Worm (Caenorhabditis elegans) whole organism, L3 larva: ENCODE data around the gene daf-31.
A peak's percentile ranks its signal among the peaks of the same experiment; 100 is the strongest.

Source experiments
- R02D3.7 ChIP-seq: fragments of 150-350 bp; optimal IDR thresholded peaks from 2 replicates; lab custom pipeline; 2014; ENCODE audit warnings: missing biosample characterization, missing genetic modification characterization
- ZK546.5 ChIP-seq: sonication (generic microtip); optimal IDR thresholded peaks from 2 replicates; lab custom pipeline; 2017; ENCODE audit warnings: missing biosample characterization, missing genetic modification characterization
- aly-2 ChIP-seq: fragments of 150-350 bp; optimal IDR thresholded peaks from 2 replicates; lab custom pipeline; 2014; ENCODE audit warnings: missing biosample characterization, missing genetic modification characterization
- ama-1 ChIP-seq: fragments of 150-350 bp; optimal IDR thresholded peaks from 2 replicates; lab custom pipeline; 2018
- ceh-82 ChIP-seq: fragments of 150-350 bp; optimal IDR thresholded peaks from 2 replicates; lab custom pipeline; 2014; ENCODE audit warnings: missing biosample characterization, missing genetic modification characterization
- daf-12 ChIP-seq: fragments of 150-350 bp; optimal IDR thresholded peaks from 2 replicates; lab custom pipeline; 2014; ENCODE audit warnings: missing biosample characterization, missing genetic modification reagents, missing genetic modification characterization
- egl-5 ChIP-seq: fragments of 150-350 bp; optimal IDR thresholded peaks from 2 replicates; lab custom pipeline; 2017; ENCODE audit warnings: missing biosample characterization, missing genetic modification reagents, missing genetic modification characterization, inconsistent platforms
- elt-1 ChIP-seq: fragments of 150-350 bp; optimal IDR thresholded peaks from 2 replicates; lab custom pipeline; 2014; ENCODE audit warnings: missing biosample characterization, missing genetic modification characterization
- elt-3 ChIP-seq, 3 experiments: fragments of 150-350 bp in 1 of 3; sonication (generic microtip) in 2 of 3; optimal IDR thresholded peaks; 2 replicates in 2 of 3; 4 replicates in 1 of 3; lab custom pipeline; 2014 to 2017; ENCODE audit warnings: missing biosample characterization in 3 of 3, missing genetic modification characterization in 3 of 3
- eor-1 ChIP-seq, 2 experiments: fragments of 150-350 bp; optimal IDR thresholded peaks; 2 replicates each; lab custom pipeline; 2014 to 2018; ENCODE audit warnings: missing biosample characterization in 2 of 2, missing genetic modification characterization in 2 of 2
- fkh-10 ChIP-seq: sonication (generic microtip); optimal IDR thresholded peaks from 2 replicates; lab custom pipeline; 2017; ENCODE audit warnings: missing biosample characterization, missing genetic modification reagents, missing genetic modification characterization
- fkh-2 ChIP-seq: fragments of 150-350 bp; optimal IDR thresholded peaks from 2 replicates; lab custom pipeline; 2014; ENCODE audit warnings: missing biosample characterization, missing genetic modification reagents, missing genetic modification characterization
- fos-1 ChIP-seq: fragments of 150-350 bp; optimal IDR thresholded peaks from 2 replicates; lab custom pipeline; 2014; ENCODE audit warnings: missing biosample characterization, missing genetic modification characterization
- hmg-11 ChIP-seq: sonication (generic microtip); optimal IDR thresholded peaks from 2 replicates; lab custom pipeline; 2016; ENCODE audit warnings: missing genetic modification characterization, missing compliant biosample characterization
- lin-39 ChIP-seq: fragments of 150-350 bp; optimal IDR thresholded peaks from 2 replicates; lab custom pipeline; 2018; ENCODE audit warnings: missing biosample characterization, missing genetic modification reagents, missing genetic modification characterization
- lsy-12 ChIP-seq: sonication (generic microtip); optimal IDR thresholded peaks from 2 replicates; lab custom pipeline; 2016; ENCODE audit warnings: mild to moderate bottlenecking, missing genetic modification characterization, missing compliant biosample characterization
- mdl-1 ChIP-seq: fragments of 150-350 bp; optimal IDR thresholded peaks from 2 replicates; lab custom pipeline; 2014; ENCODE audit warnings: missing biosample characterization, missing genetic modification characterization
- mml-1 ChIP-seq: fragments of 150-350 bp; sonication (generic microtip); optimal IDR thresholded peaks from 3 replicates; lab custom pipeline; 2014; ENCODE audit warnings: missing biosample characterization, missing genetic modification characterization
- nfya-1 ChIP-seq: sonication (generic microtip); optimal IDR thresholded peaks from 2 replicates; lab custom pipeline; 2017; ENCODE audit warnings: missing genetic modification characterization, mild to moderate bottlenecking, missing compliant biosample characterization, antibody characterized with exemption, moderate library complexity; ENCODE audit not compliant: insufficient read depth
- nhr-11 ChIP-seq: fragments of 150-350 bp; optimal IDR thresholded peaks from 2 replicates; lab custom pipeline; 2014; ENCODE audit warnings: missing biosample characterization, missing genetic modification characterization
- nhr-12 ChIP-seq: fragments of 150-350 bp; optimal IDR thresholded peaks from 2 replicates; lab custom pipeline; 2014; ENCODE audit warnings: missing biosample characterization, missing genetic modification characterization
- nhr-23 ChIP-seq: fragments of 150-350 bp; optimal IDR thresholded peaks from 2 replicates; lab custom pipeline; 2014; ENCODE audit warnings: missing biosample characterization, missing genetic modification reagents, missing genetic modification characterization
- nhr-237 ChIP-seq: fragments of 150-350 bp; optimal IDR thresholded peaks from 2 replicates; lab custom pipeline; 2014; ENCODE audit warnings: missing biosample characterization, missing genetic modification characterization
- nhr-25 ChIP-seq: sonication (generic microtip); optimal IDR thresholded peaks from 2 replicates; lab custom pipeline; 2017; ENCODE audit warnings: missing biosample characterization, missing genetic modification characterization
- nhr-43 ChIP-seq: sonication (generic microtip); optimal IDR thresholded peaks from 2 replicates; lab custom pipeline; 2016; ENCODE audit warnings: mild to moderate bottlenecking, missing genetic modification characterization, missing compliant biosample characterization; ENCODE audit not compliant: poor library complexity, severe bottlenecking
- nhr-67 ChIP-seq: fragments of 150-350 bp; optimal IDR thresholded peaks from 2 replicates; lab custom pipeline; 2014; ENCODE audit warnings: missing biosample characterization, missing genetic modification characterization
- nhr-77 ChIP-seq: fragments of 150-350 bp; optimal IDR thresholded peaks from 2 replicates; lab custom pipeline; 2014; ENCODE audit warnings: missing biosample characterization, missing genetic modification characterization
- pha-4 ChIP-seq: fragments of 150-350 bp; optimal IDR thresholded peaks from 2 replicates; lab custom pipeline; 2014; ENCODE audit warnings: missing biosample characterization, missing genetic modification reagents, missing genetic modification characterization
- snpc-4 ChIP-seq: fragments of 150-350 bp; optimal IDR thresholded peaks from 2 replicates; lab custom pipeline; 2014; ENCODE audit warnings: missing biosample characterization, missing genetic modification characterization
- unc-62 ChIP-seq: fragments of 150-350 bp; sonication (generic microtip); optimal IDR thresholded peaks from 4 replicates; lab custom pipeline; 2014; ENCODE audit warnings: missing biosample characterization, missing genetic modification reagents, missing genetic modification characterization
- ztf-11 ChIP-seq: fragments of 150-350 bp; optimal IDR thresholded peaks from 2 replicates; lab custom pipeline; 2014; ENCODE audit warnings: missing biosample characterization, missing genetic modification characterization
- ztf-4 ChIP-seq: fragments of 150-350 bp; optimal IDR thresholded peaks from 2 replicates; lab custom pipeline; 2014; ENCODE audit warnings: missing biosample characterization, missing genetic modification characterization

Gene daf-31

DNA sequence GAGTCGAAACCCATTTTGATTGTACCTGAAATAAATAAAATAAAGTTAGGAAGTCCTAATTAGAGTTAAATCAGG, 731 bp upstream of the daf-31 start, which contains the start of gene nucl-1:
nucl-1 (minus strand) TSS at position 26 of the 75 bp plus-strand sequence.
- TF ChIP-seq R02D3.7: no peak
- no peak for TF ChIP-seq lsy-12 (tag; lab: Kevin White, UChicago)
- TF ChIP-seq ZK546.5 (tag; lab: Kevin White, UChicago): no peak
- TF ChIP-seq nhr-237 (tag; lab: Kevin White, UChicago): no peak
- no peak for TF ChIP-seq ztf-4 (tag; lab: Kevin White, UChicago)
- no peak for TF ChIP-seq daf-12 (tag; lab: Kevin White, UChicago)
- no peak for TF ChIP-seq unc-62 (GFP tag; lab: Kevin White, UChicago)
- no peak for TF ChIP-seq nhr-11 (tag; lab: Kevin White, UChicago)
- TF ChIP-seq hmg-11 (tag; lab: Kevin White, UChicago): no peak
- TF ChIP-seq fkh-10 (GFP tag; lab: Kevin White, UChicago): no peak
- no peak for TF ChIP-seq fos-1 (tag; lab: Kevin White, UChicago)
- TF ChIP-seq eor-1 (tag; optimal IDR thresholded peaks at IDR 0.05; lab: Kevin White, UChicago): no peak

ce11 chrIV:8291232-8291631, 1.2 kb downstream of the daf-31 start, which contains the start of gene K07H8.2:
K07H8.2 (plus strand) TSS chrIV:8291532.
- TF ChIP-seq lin-39 (tag; lab: Kevin White, UChicago) (no peak), egl-5 (no peak), eor-1 (tag; optimal IDR thresholded peaks at IDR 0.05; lab: Kevin White, UChicago) (no peak), fos-1 (tag; lab: Kevin White, UChicago) (no peak), nfya-1 (tag; lab: Kevin White, UChicago) (no peak), mdl-1 (no peak), ztf-11 (tag; lab: Kevin White, UChicago) (no peak), nhr-11 (tag; lab: Kevin White, UChicago) (no peak), ZK546.5 (tag; lab: Kevin White, UChicago) (no peak), daf-12 (tag; lab: Kevin White, UChicago) (no peak)
- TF ChIP-seq, all 47 proteins: peak for 0

ce11 chrIV:8294650-8295049, 4.6 kb downstream of the daf-31 start, which contains the start of gene tbce-1:
tbce-1 (plus strand) TSS chrIV:8294690.
- TF ChIP-seq ama-1 (lab: Kevin White, UChicago): peak; percentile 18
- no peak for TF ChIP-seq unc-62 (GFP tag; lab: Kevin White, UChicago)
- no peak for TF ChIP-seq ZK546.5 (tag; lab: Kevin White, UChicago)
- TF ChIP-seq elt-1 (tag; lab: Kevin White, UChicago): no peak

ce11 chrIV:8297192-8297591, 7.1 kb downstream of the daf-31 start, which contains the start of gene nprl-3:
nprl-3 (plus strand) TSS chrIV:8297492.
- TF ChIP-seq ceh-82 (tag; lab: Kevin White, UChicago) (no peak), egl-5 (no peak), snpc-4 (tag; lab: Kevin White, UChicago) (no peak), nhr-77 (no peak), nhr-67 (tag; lab: Kevin White, UChicago) (no peak)

- TF ChIP-seq aly-2 (tag; lab: Kevin White, UChicago): no peak
- TF ChIP-seq pha-4 (tag; lab: Kevin White, UChicago): no peak
These were observed 9.6 kb downstream of the daf-31 start, which contains the start of gene F35H10.6 for ce11 chrIV:8299636-8300035. F35H10.6 (plus strand) TSS chrIV:8299936.

DNA sequence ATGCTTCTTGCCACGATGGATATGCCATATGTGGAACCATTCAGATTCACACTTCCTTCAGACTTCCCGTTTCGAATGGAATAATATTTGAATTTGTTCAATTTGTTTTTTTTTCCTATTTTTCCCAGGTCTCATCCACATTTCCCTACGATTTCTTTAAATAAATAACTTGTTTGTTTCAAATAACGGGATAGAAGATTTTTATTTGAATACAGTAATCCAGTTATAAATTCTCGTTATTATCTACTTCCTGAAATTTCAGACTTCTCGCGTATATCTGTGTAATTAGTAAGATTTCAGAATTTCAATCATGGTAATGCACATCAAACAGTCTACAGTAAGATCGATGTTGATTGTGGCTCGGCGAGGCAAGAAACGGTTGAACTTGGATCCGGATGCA, 10.4 kb downstream of the daf-31 start, which contains the start of gene F35H10.5:
F35H10.5 (plus strand) TSS at position 301 of the 400 bp plus-strand sequence.
- no peak for TF ChIP-seq eor-1 (tag; optimal IDR thresholded peaks at IDR 0.05; lab: Kevin White, UChicago)
- no peak for TF ChIP-seq ama-1 (lab: Kevin White, UChicago)
- no peak for TF ChIP-seq ztf-11 (tag; lab: Kevin White, UChicago)
- TF ChIP-seq nhr-237 (tag; lab: Kevin White, UChicago): no peak
- TF ChIP-seq ZK546.5 (tag; lab: Kevin White, UChicago): no peak
- TF ChIP-seq nhr-12 (tag; lab: Kevin White, UChicago): no peak

ce11 chrIV:8301925-8302324, 11.9 kb downstream of the daf-31 start:
- TF ChIP-seq fkh-2 (tag; lab: Kevin White, UChicago): no peak
- TF ChIP-seq elt-3 (tag; optimal IDR thresholded peaks at IDR 0.05; lab: Kevin White, UChicago): peak in 1 of 3 experiments; percentile 9
- TF ChIP-seq mml-1: no peak
- peak; percentile 16 for TF ChIP-seq nhr-23 (tag; lab: Kevin White, UChicago)
- TF ChIP-seq nhr-25 (tag; lab: Kevin White, UChicago): peak; percentile 71
- TF ChIP-seq nhr-43: peak; percentile 10
